Worm (Caenorhabditis elegans) whole organism, L1 larva: ENCODE measurements around the gene srh-257.

Experiments
- fos-1 ChIP-seq: fragments of 150-350 bp; optimal IDR thresholded peaks from 2 replicates; lab custom pipeline; 2014; ENCODE audit warnings: missing biosample characterization, missing genetic modification characterization
- pag-3 ChIP-seq: sonication (generic microtip); optimal IDR thresholded peaks from 2 replicates; lab custom pipeline; 2017; ENCODE audit warnings: missing genetic modification characterization, mild to moderate bottlenecking, missing compliant biosample characterization, antibody characterized with exemption, borderline replicate concordance; ENCODE audit not compliant: insufficient read depth
- unc-130 ChIP-seq: fragments of 150-350 bp; optimal IDR thresholded peaks from 2 replicates; lab custom pipeline; 2017; ENCODE audit warnings: missing biosample characterization, missing genetic modification characterization, inconsistent platforms

- TF ChIP-seq unc-130 (tag; lab: Kevin White, UChicago) = no peak
- no peak for TF ChIP-seq pag-3 (tag; lab: Kevin White, UChicago)
- TF ChIP-seq fos-1 (tag; lab: Kevin White, UChicago) = no peak
Measured at ce11 chrV:15426944-15427343, 19.9 kb downstream of the srh-257 start, which contains the start of gene fbxa-209.
